Fruit fly (Drosophila melanogaster) whole organism, embryonic: ENCODE data around the gene kri.

ENCODE experiments used
- Antp ChIP-seq: fragments of 200-800 bp; sonication (Bioruptor generic); optimal IDR thresholded peaks from 3 replicates; lab custom pipeline; 2016; ENCODE audit warnings: missing biosample characterization, missing genetic modification characterization
- Awh ChIP-seq: fragments of 200-800 bp; sonication (Bioruptor generic); IDR thresholded peaks from 2 replicates; pipeline ENCODE4, ENCODE4 v1.3.6; 2022; ENCODE audit warnings: missing biosample characterization, missing genetic modification characterization
- CG10366 ChIP-seq: fragments of 200-800 bp; sonication (Bioruptor generic); IDR thresholded peaks from 2 replicates; pipeline ENCODE4 v1.3.6; 2022; ENCODE audit warnings: missing biosample characterization, missing genetic modification characterization
- CG12744 ChIP-seq: fragments of 200-800 bp; sonication (Bioruptor generic); optimal IDR thresholded peaks from 2 replicates; lab custom pipeline; 2016; ENCODE audit warnings: missing biosample characterization, missing genetic modification characterization
- CG13624 ChIP-seq: fragments of 200-800 bp; sonication (Bioruptor generic); optimal IDR thresholded peaks from 2 replicates; lab custom pipeline; 2016; ENCODE audit warnings: missing biosample characterization, missing genetic modification characterization
- CG15011 ChIP-seq: fragments of 200-800 bp; sonication (Bioruptor generic); optimal IDR thresholded peaks from 3 replicates; lab custom pipeline; 2018; ENCODE audit warnings: missing biosample characterization, mild to moderate bottlenecking, missing genetic modification characterization
- CG15479 ChIP-seq: fragments of 200-800 bp; sonication (Bioruptor generic); optimal IDR thresholded peaks from 3 replicates; lab custom pipeline; 2019; ENCODE audit warnings: missing biosample characterization, mild to moderate bottlenecking, missing genetic modification characterization, moderate library complexity
- CG17186 ChIP-seq: fragments of 200-800 bp; sonication (Bioruptor generic); optimal IDR thresholded peaks from 3 replicates; lab custom pipeline; 2017; ENCODE audit warnings: missing biosample characterization, missing genetic modification reagents, missing genetic modification characterization
- CG1832 ChIP-seq: fragments of 200-800 bp; sonication (Bioruptor generic); optimal IDR thresholded peaks from 2 replicates; lab custom pipeline; 2017; ENCODE audit warnings: missing biosample characterization, mild to moderate bottlenecking, missing genetic modification characterization, inconsistent platforms
- CG18764 ChIP-seq: fragments of 200-800 bp; sonication (Bioruptor generic); optimal IDR thresholded peaks from 3 replicates; lab custom pipeline; 2016; ENCODE audit warnings: missing biosample characterization, missing genetic modification characterization
- CG31441 ChIP-seq: fragments of 200-800 bp; sonication (Bioruptor generic); IDR thresholded peaks from 2 replicates; pipeline ENCODE4 v1.3.6; 2022; ENCODE audit warnings: missing biosample characterization, missing genetic modification characterization
- CG32772 ChIP-seq: fragments of 200-800 bp; sonication (Bioruptor generic); IDR thresholded peaks from 2 replicates; pipeline ENCODE4 v1.3.6; 2022; ENCODE audit warnings: missing biosample characterization, missing genetic modification characterization
- CG8290 ChIP-seq, 3 experiments: fragments of 200-800 bp; sonication (Bioruptor generic); optimal IDR thresholded peaks; 2 replicates each; lab custom pipeline; 2016 to 2019; ENCODE audit warnings: missing biosample characterization in 3 of 3, missing genetic modification characterization in 3 of 3, mild to moderate bottlenecking in 2 of 3, moderate library complexity in 1 of 3
- CG8359 ChIP-seq: fragments of 200-800 bp; sonication (Bioruptor generic); optimal IDR thresholded peaks from 2 replicates; lab custom pipeline; 2017; ENCODE audit warnings: missing biosample characterization, mild to moderate bottlenecking, missing genetic modification characterization, borderline replicate concordance
- E2f1 ChIP-seq: fragments of 200-800 bp; sonication (Bioruptor generic); IDR thresholded peaks from 2 replicates; pipeline ENCODE4 v1.3.6; 2022; ENCODE audit warnings: missing biosample characterization, missing genetic modification characterization
- ERR ChIP-seq: fragments of 200-800 bp; sonication (Bioruptor generic); optimal IDR thresholded peaks from 2 replicates; lab custom pipeline; 2016; ENCODE audit warnings: missing biosample characterization, missing genetic modification characterization
- HLH54F ChIP-seq: fragments of 200-800 bp; sonication (Bioruptor generic); optimal IDR thresholded peaks from 3 replicates; lab custom pipeline; 2016; ENCODE audit warnings: missing biosample characterization, missing genetic modification characterization
- HLHmδ ChIP-seq: fragments of 200-800 bp; sonication (Bioruptor generic); optimal IDR thresholded peaks from 2 replicates; lab custom pipeline; 2018; ENCODE audit warnings: missing biosample characterization, mild to moderate bottlenecking, missing genetic modification characterization, moderate library complexity
- Hand ChIP-seq: fragments of 200-800 bp; sonication (Bioruptor generic); optimal IDR thresholded peaks from 2 replicates; lab custom pipeline; 2017; ENCODE audit warnings: mild to moderate bottlenecking, missing biosample characterization, missing genetic modification reagents, missing genetic modification characterization
- Pdp1 ChIP-seq, 2 experiments: fragments of 200-800 bp; sonication (Bioruptor generic); optimal IDR thresholded peaks; 3 replicates each; lab custom pipeline; 2016; ENCODE audit warnings: missing biosample characterization in 2 of 2, missing genetic modification characterization in 2 of 2, mild to moderate bottlenecking in 1 of 2, moderate library complexity in 1 of 2
- Rfx ChIP-seq: fragments of 200-800 bp; sonication (Bioruptor generic); IDR thresholded peaks from 2 replicates; pipeline ENCODE4 v1.3.6; 2022; ENCODE audit warnings: missing biosample characterization, missing genetic modification characterization
- Six4 ChIP-seq: fragments of 200-800 bp; sonication (Bioruptor generic); optimal IDR thresholded peaks from 2 replicates; lab custom pipeline; 2016; ENCODE audit warnings: missing biosample characterization, missing genetic modification characterization
- Sox100B ChIP-seq: fragments of 200-800 bp; sonication (Bioruptor generic); optimal IDR thresholded peaks from 3 replicates; lab custom pipeline; 2018; ENCODE audit warnings: missing biosample characterization, mild to moderate bottlenecking, missing genetic modification characterization
- Stat92E ChIP-seq, 3 experiments: fragments of >200 bp in 2 of 3; fragments of 200-800 bp in 1 of 3; sonication (Bioruptor generic) in 1 of 3; optimal IDR thresholded peaks; 2 replicates each; lab custom pipeline; 2017 to 2019; ENCODE audit warnings: missing biosample characterization in 3 of 3, missing genetic modification characterization in 3 of 3, mild to moderate bottlenecking in 1 of 3, moderate library complexity in 1 of 3
- Xbp1 ChIP-seq: fragments of 200-800 bp; sonication (Bioruptor generic); optimal IDR thresholded peaks from 3 replicates; lab custom pipeline; 2016; ENCODE audit warnings: missing biosample characterization, mild to moderate bottlenecking, missing genetic modification characterization
- Xrp1 ChIP-seq: fragments of 200-800 bp; sonication (Bioruptor generic); IDR thresholded peaks from 2 replicates; pipeline ENCODE4 v1.3.6; 2022; ENCODE audit warnings: missing biosample characterization, missing genetic modification characterization
- az2 ChIP-seq: fragments of 200-800 bp; sonication (Bioruptor generic); optimal IDR thresholded peaks from 3 replicates; lab custom pipeline; 2016; ENCODE audit warnings: missing biosample characterization, missing genetic modification characterization
- bab2 ChIP-seq: fragments of 200-800 bp; sonication (Bioruptor generic); optimal IDR thresholded peaks from 2 replicates; lab custom pipeline; 2016; ENCODE audit warnings: missing biosample characterization, missing genetic modification characterization
- cato ChIP-seq: fragments of 200-800 bp; sonication (Bioruptor generic); optimal IDR thresholded peaks from 2 replicates; lab custom pipeline; 2016; ENCODE audit warnings: missing biosample characterization, missing genetic modification characterization, borderline replicate concordance
- corto ChIP-seq: fragments of 200-800 bp; sonication (Bioruptor generic); optimal IDR thresholded peaks from 2 replicates; lab custom pipeline; 2016; ENCODE audit warnings: missing biosample characterization, mild to moderate bottlenecking, missing genetic modification characterization, moderate library complexity
- dimm ChIP-seq: fragments of 200-800 bp; sonication (Bioruptor generic); IDR thresholded peaks from 2 replicates; pipeline ENCODE4 v1.3.6; 2022; ENCODE audit warnings: missing biosample characterization, missing genetic modification characterization
- dmrt11E ChIP-seq: fragments of 200-800 bp; sonication (Bioruptor generic); optimal IDR thresholded peaks from 3 replicates; lab custom pipeline; 2018; ENCODE audit warnings: missing biosample characterization, mild to moderate bottlenecking, missing genetic modification characterization, moderate library complexity
- dpn ChIP-seq, 2 experiments: fragments of 200-800 bp; sonication (Bioruptor generic); optimal IDR thresholded peaks; 3 replicates each; lab custom pipeline; 2016; ENCODE audit warnings: missing biosample characterization in 2 of 2, missing genetic modification characterization in 2 of 2
- fd3F ChIP-seq: fragments of 200-800 bp; sonication (Bioruptor generic); optimal IDR thresholded peaks from 2 replicates; lab custom pipeline; 2018; ENCODE audit warnings: missing biosample characterization, mild to moderate bottlenecking, missing genetic modification characterization, moderate library complexity
- ftz-f1 ChIP-seq: fragments of 200-800 bp; sonication (Bioruptor generic); optimal IDR thresholded peaks from 2 replicates; lab custom pipeline; 2016; ENCODE audit warnings: missing biosample characterization, missing genetic modification characterization
- gro ChIP-seq: fragments of 200-800 bp; sonication (Bioruptor generic); optimal IDR thresholded peaks from 2 replicates; lab custom pipeline; 2016; ENCODE audit warnings: missing biosample characterization, missing genetic modification characterization
- inv ChIP-seq: fragments of 200-800 bp; sonication (Bioruptor generic); IDR thresholded peaks from 2 replicates; pipeline ENCODE4 v1.3.6; 2022; ENCODE audit warnings: missing biosample characterization, missing genetic modification characterization; ENCODE audit not compliant: partially characterized antibody
- kay ChIP-seq: fragments of 200-800 bp; sonication (Bioruptor generic); optimal IDR thresholded peaks from 2 replicates; lab custom pipeline; 2016; ENCODE audit warnings: missing biosample characterization, missing genetic modification characterization
- mam ChIP-seq: fragments of 200-800 bp; sonication (Bioruptor generic); optimal IDR thresholded peaks from 3 replicates; lab custom pipeline; 2016; ENCODE audit warnings: missing biosample characterization, missing genetic modification characterization
- nom ChIP-seq: fragments of 200-800 bp; sonication (Bioruptor generic); optimal IDR thresholded peaks from 2 replicates; lab custom pipeline; 2017; ENCODE audit warnings: missing biosample characterization, missing genetic modification characterization, mild to moderate bottlenecking, moderate library complexity, missing genetic modification reagents
- oc ChIP-seq: fragments of 200-800 bp; sonication (Bioruptor generic); optimal IDR thresholded peaks from 2 replicates; lab custom pipeline; 2018; ENCODE audit warnings: missing biosample characterization, mild to moderate bottlenecking, missing genetic modification characterization, moderate library complexity
- odd ChIP-seq: fragments of 200-800 bp; sonication (Bioruptor generic); optimal IDR thresholded peaks from 2 replicates; lab custom pipeline; 2017; ENCODE audit warnings: missing biosample characterization, mild to moderate bottlenecking, missing genetic modification characterization
- pho ChIP-seq: fragments of 200-800 bp; sonication (Bioruptor generic); optimal IDR thresholded peaks from 2 replicates; lab custom pipeline; 2016; ENCODE audit warnings: missing biosample characterization, missing genetic modification characterization
- salm ChIP-seq: fragments of 200-800 bp; sonication (Bioruptor generic); optimal IDR thresholded peaks from 2 replicates; lab custom pipeline; 2018; ENCODE audit warnings: missing biosample characterization, mild to moderate bottlenecking, missing genetic modification characterization
- sisA ChIP-seq: fragments of 200-800 bp; sonication (Bioruptor generic); IDR thresholded peaks from 2 replicates; pipeline ENCODE4 v1.3.6; 2022; ENCODE audit warnings: missing biosample characterization, missing genetic modification characterization
- sqz ChIP-seq: fragments of 200-800 bp; sonication (Bioruptor generic); optimal IDR thresholded peaks from 3 replicates; lab custom pipeline; 2018; ENCODE audit warnings: missing biosample characterization, mild to moderate bottlenecking, missing genetic modification characterization
- ssp ChIP-seq: fragments of 200-800 bp; sonication (Bioruptor generic); IDR thresholded peaks from 2 replicates; pipeline ENCODE4 v1.3.6; 2022; ENCODE audit warnings: missing biosample characterization, missing genetic modification characterization
- sug ChIP-seq: fragments of 200-800 bp; optimal IDR thresholded peaks from 2 replicates; lab custom pipeline; 2019; ENCODE audit warnings: missing biosample characterization, mild to moderate bottlenecking, missing genetic modification characterization, moderate library complexity
- tup ChIP-seq: fragments of 200-800 bp; sonication (Bioruptor generic); optimal IDR thresholded peaks from 2 replicates; lab custom pipeline; 2016; ENCODE audit warnings: missing biosample characterization, mild to moderate bottlenecking, missing genetic modification characterization, moderate library complexity
- vvl ChIP-seq: fragments of 200-800 bp; sonication (Bioruptor generic); IDR thresholded peaks from 2 replicates; pipeline ENCODE4 v1.3.6; 2022; ENCODE audit warnings: missing biosample characterization, missing genetic modification characterization
- z ChIP-seq: fragments of 200-800 bp; sonication (Bioruptor generic); IDR thresholded peaks from 3 replicates; pipeline ENCODE4 v1.3.6; 2022; ENCODE audit warnings: missing biosample characterization, missing genetic modification characterization

The kri gene

DNA sequence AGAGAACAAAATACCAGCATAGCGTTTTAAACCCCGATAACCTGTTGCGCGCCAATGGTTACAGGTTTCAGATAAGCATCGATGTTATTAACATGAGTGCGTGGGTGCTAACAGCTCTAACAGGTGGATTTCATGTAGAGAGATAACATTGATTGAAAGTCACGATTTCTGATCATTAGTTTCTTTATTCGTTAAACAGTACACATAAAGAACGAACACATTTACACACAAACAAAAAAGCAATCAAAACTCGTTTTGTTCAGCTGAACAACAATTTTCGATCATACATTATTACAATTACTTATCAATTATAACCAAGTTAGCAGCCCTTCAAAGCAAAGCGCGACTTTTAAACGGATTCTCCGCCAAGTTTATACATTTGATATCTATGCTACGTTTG, 21.1 kb upstream of the kri start (continued):
- TF ChIP-seq kay (GFP tag; lab: Kevin White, UChicago) (peak; percentile 17), CG32772 (GFP tag; lab: Robert Waterston, UW) (no peak), CG10366 (GFP tag; lab: Robert Waterston, UW) (no peak), az2 (GFP tag; lab: Kevin White, UChicago) (peak; percentile 32), CG17186 (peak; percentile 37), CG12744 (no peak), ftz-f1 (GFP tag; lab: Kevin White, UChicago) (no peak), E2f1 (no peak), sqz (no peak), mam (GFP tag; lab: Kevin White, UChicago) (peak; percentile 39), fd3F (GFP tag; lab: Kevin White, UChicago) (no peak), cato (no peak), ERR (GFP tag; lab: Kevin White, UChicago) (peak; percentile 33), odd (GFP tag; lab: Kevin White, UChicago) (no peak), Xrp1 (GFP tag; lab: Robert Waterston, UW) (no peak; the same call in 1 of the 2 replicates), CG8290 (GFP tag; optimal IDR thresholded peaks at IDR 0.05; lab: Kevin White, UChicago) (no peak), CG8290 (tag; optimal IDR thresholded peaks at IDR 0.05; lab: Kevin White, UChicago) (peak in 1 of 2 experiments; percentile 62), Xbp1 (GFP tag; lab: Kevin White, UChicago) (peak; percentile 38), Hand (GFP tag; lab: Kevin White, UChicago) (no peak), CG18764 (GFP tag; lab: Kevin White, UChicago) (no peak), tup (GFP tag; lab: Kevin White, UChicago) (no peak), inv (GFP tag; lab: Robert Waterston, UW) (no peak), vvl (GFP tag; lab: Robert Waterston, UW) (no peak; the same call in 1 of the 2 replicates), sisA (GFP tag; lab: Robert Waterston, UW) (no peak), dpn (GFP tag; optimal IDR thresholded peaks at IDR 0.05; lab: Kevin White, UChicago) (peak; percentile 22 to 46), HLH54F (GFP tag; lab: Kevin White, UChicago) (peak; percentile 25), Six4 (GFP tag; lab: Kevin White, UChicago) (no peak), gro (GFP tag; lab: Kevin White, UChicago) (peak; percentile 74), Rfx (GFP tag; lab: Robert Waterston, UW) (peak; percentile 36), corto (GFP tag; lab: Kevin White, UChicago) (no peak), z (no peak), ssp (no peak), Stat92E (GFP tag; optimal IDR thresholded peaks at IDR 0.05; lab: Kevin White, UChicago) (peak in 1 of 3 experiments; percentile 28), CG13624 (peak; percentile 65), bab2 (GFP tag; lab: Kevin White, UChicago) (peak; percentile 57), CG1832 (GFP tag; lab: Kevin White, UChicago) (no peak), dimm (GFP tag; lab: Robert Waterston, UW) (no peak), Sox100B (no peak), Awh (GFP tag; lab: Robert Waterston, UW) (no peak), Pdp1 (GFP tag; optimal IDR thresholded peaks at IDR 0.05; lab: Kevin White, UChicago) (peak; percentile 31 to 43), nom (GFP tag; lab: Kevin White, UChicago) (no peak), sug (peak; percentile 46), oc (tag; lab: Kevin White, UChicago) (no peak), Antp (peak; percentile 2), CG8359 (GFP tag; lab: Kevin White, UChicago) (no peak), HLHmδ (GFP tag; lab: Kevin White, UChicago) (no peak), pho (GFP tag; lab: Kevin White, UChicago) (peak; percentile 50), dmrt11E (tag; lab: Kevin White, UChicago) (no peak), salm (tag; lab: Kevin White, UChicago) (no peak), CG31441 (GFP tag; lab: Robert Waterston, UW) (no peak; the same call in 1 of the 2 replicates), CG15011 (GFP tag; lab: Kevin White, UChicago) (no peak), CG15479 (no peak)
